Fruit fly (Drosophila melanogaster): Measurements from ENCODE around the gene Acsx1R.

dm6 chr3R:19796835-19797234 lies 19.8 kb upstream of the Acsx1R start:
- TF ChIP-seq CG8478 (optimal IDR thresholded peaks at IDR 0.05) (no peak), CTCF (optimal IDR thresholded peaks at IDR 0.05) (no peak)
